Worm (Caenorhabditis elegans) whole organism, L4 larva: ENCODE results near the gene K09D9.14.

ENCODE experiments used
- F10B5.3 ChIP-seq: sonication (generic microtip); optimal IDR thresholded peaks from 2 replicates; lab custom pipeline; 2016; ENCODE audit warnings: mild to moderate bottlenecking, missing genetic modification characterization, missing compliant biosample characterization
- F49E8.2 ChIP-seq: sonication (generic microtip); optimal IDR thresholded peaks from 2 replicates; lab custom pipeline; 2016; ENCODE audit warnings: missing compliant biosample characterization, mild to moderate bottlenecking, missing genetic modification characterization, borderline replicate concordance
- T20F7.1 ChIP-seq: fragments of 200-800 bp; sonication (Bioruptor generic); optimal IDR thresholded peaks from 2 replicates; lab custom pipeline; 2018; ENCODE audit warnings: mild to moderate bottlenecking, missing genetic modification characterization, missing compliant biosample characterization
- T26A8.4 ChIP-seq: fragments of 200-800 bp; sonication (Bioruptor generic); IDR thresholded peaks from 2 replicates; pipeline ENCODE4 v1.3.6; 2022; ENCODE audit warnings: missing genetic modification characterization, missing compliant biosample characterization
- Y48G9A.11 ChIP-seq: fragments of 200-800 bp; sonication (Bioruptor generic); IDR thresholded peaks from 2 replicates; pipeline ENCODE4 v1.3.6; 2022; ENCODE audit warnings: missing genetic modification reagents, missing genetic modification characterization, missing compliant biosample characterization
- Y5F2A.4 ChIP-seq: fragments of 200-800 bp; sonication (Bioruptor generic); optimal IDR thresholded peaks from 2 replicates; lab custom pipeline; 2018; ENCODE audit warnings: mild to moderate bottlenecking, missing genetic modification characterization, missing compliant biosample characterization
- ZK546.5 ChIP-seq, 2 experiments: sonication (generic microtip); optimal IDR thresholded peaks; 2 replicates each; lab custom pipeline; 2017; ENCODE audit warnings: missing biosample characterization in 2 of 2, missing genetic modification characterization in 2 of 2
- aha-1 ChIP-seq: fragments of 150-350 bp; peaks from one replicate; lab custom pipeline; 2014; ENCODE audit warnings: missing biosample characterization, missing genetic modification characterization
- ceh-28 ChIP-seq: fragments of 150-350 bp; optimal IDR thresholded peaks from 2 replicates; lab custom pipeline; 2014; ENCODE audit warnings: missing biosample characterization, missing genetic modification reagents, missing genetic modification characterization
- ceh-32 ChIP-seq: sonication (generic microtip); optimal IDR thresholded peaks from 2 replicates; lab custom pipeline; 2016; ENCODE audit warnings: mild to moderate bottlenecking, missing genetic modification characterization, missing compliant biosample characterization; ENCODE audit not compliant: poor library complexity
- ces-1 ChIP-seq: fragments of 150-350 bp; sonication (generic microtip); optimal IDR thresholded peaks from 4 replicates; lab custom pipeline; 2014; ENCODE audit warnings: missing biosample characterization, missing genetic modification reagents, missing genetic modification characterization
- cey-2 ChIP-seq: sonication (generic microtip); optimal IDR thresholded peaks from 3 replicates; lab custom pipeline; 2017; ENCODE audit warnings: missing genetic modification characterization, mild to moderate bottlenecking, missing compliant biosample characterization, antibody characterized with exemption, borderline replicate concordance; ENCODE audit not compliant: insufficient read depth
- ctbp-1 ChIP-seq: fragments of 200-800 bp; sonication (Bioruptor generic); IDR thresholded peaks from 2 replicates; pipeline ENCODE4 v1.3.6; 2022; ENCODE audit warnings: missing genetic modification reagents, missing genetic modification characterization, missing compliant biosample characterization
- daf-12 ChIP-seq: fragments of 150-350 bp; optimal IDR thresholded peaks from 2 replicates; lab custom pipeline; 2014; ENCODE audit warnings: missing biosample characterization, missing genetic modification reagents, missing genetic modification characterization
- daf-16 ChIP-seq, 3 experiments: sonication (generic microtip); optimal IDR thresholded peaks; 2 replicates each; lab custom pipeline; 2016 to 2017; ENCODE audit warnings: missing genetic modification characterization in 3 of 3, missing genetic modification reagents in 3 of 3, mild to moderate bottlenecking in 2 of 3, missing compliant biosample characterization in 2 of 3, missing biosample characterization in 1 of 3, moderate library complexity in 1 of 3
- daf-8 ChIP-seq: fragments of 200-800 bp; sonication (Bioruptor generic); IDR thresholded peaks from 2 replicates; pipeline ENCODE4 v1.3.6; 2022; ENCODE audit warnings: missing genetic modification characterization, missing compliant biosample characterization
- dmd-6 ChIP-seq: fragments of 200-800 bp; sonication (Bioruptor generic); IDR thresholded peaks from 2 replicates; pipeline ENCODE4 v1.3.6; 2022; ENCODE audit warnings: missing genetic modification reagents, missing genetic modification characterization, missing compliant biosample characterization
- dmd-9 ChIP-seq: fragments of 200-800 bp; sonication (Bioruptor generic); IDR thresholded peaks from 2 replicates; pipeline ENCODE4 v1.3.6; 2022; ENCODE audit warnings: missing genetic modification reagents, missing genetic modification characterization, missing compliant biosample characterization
- dpl-1 ChIP-seq: fragments of 150-350 bp; optimal IDR thresholded peaks from 2 replicates; lab custom pipeline; 2014; ENCODE audit warnings: missing biosample characterization, missing genetic modification reagents, missing genetic modification characterization
- egl-43 ChIP-seq: fragments of 200-800 bp; sonication (Bioruptor generic); IDR thresholded peaks from 2 replicates; pipeline ENCODE4 v1.3.6; 2022; ENCODE audit warnings: missing genetic modification reagents, missing genetic modification characterization, missing compliant biosample characterization
- fos-1 ChIP-seq: fragments of 150-350 bp; optimal IDR thresholded peaks from 2 replicates; lab custom pipeline; 2014; ENCODE audit warnings: missing biosample characterization, missing genetic modification characterization
- hif-1 ChIP-seq, 2 experiments: sonication (generic microtip); optimal IDR thresholded peaks; 2 replicates each; lab custom pipeline; 2016 to 2017; ENCODE audit warnings: missing compliant biosample characterization in 2 of 2, missing genetic modification characterization in 2 of 2, missing genetic modification reagents in 2 of 2, missing genotype in 2 of 2, mild to moderate bottlenecking in 1 of 2
- hlh-30 ChIP-seq: sonication (generic microtip); optimal IDR thresholded peaks from 2 replicates; lab custom pipeline; 2017; ENCODE audit warnings: antibody characterized with exemption, mild to moderate bottlenecking, missing genetic modification characterization, missing compliant biosample characterization; ENCODE audit not compliant: insufficient read depth
- jun-1 ChIP-seq: fragments of 150-350 bp; optimal IDR thresholded peaks from 2 replicates; lab custom pipeline; 2014; ENCODE audit warnings: missing biosample characterization, missing genetic modification reagents, missing genetic modification characterization
- lin-15B ChIP-seq: fragments of 150-350 bp; sonication (generic microtip); optimal IDR thresholded peaks from 3 replicates; lab custom pipeline; 2014; ENCODE audit warnings: missing biosample characterization, missing genetic modification characterization
- lin-39 ChIP-seq: fragments of 150-350 bp; optimal IDR thresholded peaks from 2 replicates; lab custom pipeline; 2014; ENCODE audit warnings: missing biosample characterization, missing genetic modification reagents, missing genetic modification characterization
- lir-3 ChIP-seq: sonication (generic microtip); optimal IDR thresholded peaks from 2 replicates; lab custom pipeline; 2016; ENCODE audit warnings: mild to moderate bottlenecking, missing genetic modification characterization, missing compliant biosample characterization
- mdt-29 ChIP-seq: fragments of 200-800 bp; sonication (Bioruptor generic); IDR thresholded peaks from 2 replicates; pipeline ENCODE4 v1.3.6; 2022; ENCODE audit warnings: missing genetic modification reagents, missing genetic modification characterization, missing compliant biosample characterization
- mes-2 ChIP-seq: sonication (generic microtip); optimal IDR thresholded peaks from 2 replicates; lab custom pipeline; 2016; ENCODE audit warnings: missing genotype, mild to moderate bottlenecking, missing genetic modification characterization, missing compliant biosample characterization; ENCODE audit not compliant: poor library complexity, severe bottlenecking
- mxl-3 ChIP-seq: fragments of 200-800 bp; sonication (Bioruptor generic); optimal IDR thresholded peaks from 2 replicates; lab custom pipeline; 2018; ENCODE audit warnings: mild to moderate bottlenecking, missing genetic modification characterization, missing compliant biosample characterization
- nhr-102 ChIP-seq: sonication (generic microtip); optimal IDR thresholded peaks from 2 replicates; lab custom pipeline; 2016; ENCODE audit warnings: mild to moderate bottlenecking, missing genetic modification characterization, moderate library complexity, missing compliant biosample characterization
- nhr-111 ChIP-seq: fragments of 200-800 bp; sonication (Bioruptor generic); optimal IDR thresholded peaks from 2 replicates; lab custom pipeline; 2018; ENCODE audit warnings: mild to moderate bottlenecking, missing genetic modification characterization, missing compliant biosample characterization
- nhr-237 ChIP-seq: sonication (generic microtip); optimal IDR thresholded peaks from 2 replicates; lab custom pipeline; 2017; ENCODE audit warnings: missing biosample characterization, missing genetic modification characterization
- nhr-41 ChIP-seq: fragments of 200-800 bp; sonication (Bioruptor generic); IDR thresholded peaks from 2 replicates; pipeline ENCODE4 v1.3.6; 2022; ENCODE audit warnings: missing genetic modification reagents, missing genetic modification characterization, missing compliant biosample characterization
- nhr-42 ChIP-seq: fragments of 200-800 bp; sonication (Bioruptor generic); IDR thresholded peaks from 2 replicates; pipeline ENCODE4 v1.3.6; 2022; ENCODE audit warnings: missing genetic modification characterization, missing compliant biosample characterization
- nhr-6 ChIP-seq: fragments of 150-350 bp; optimal IDR thresholded peaks from 2 replicates; lab custom pipeline; 2014; ENCODE audit warnings: missing biosample characterization, missing genetic modification characterization
- php-3 ChIP-seq: fragments of 200-800 bp; sonication (Bioruptor generic); IDR thresholded peaks from 2 replicates; pipeline ENCODE4 v1.3.6; 2022; ENCODE audit warnings: missing genetic modification reagents, missing genetic modification characterization, missing compliant biosample characterization
- saeg-2 ChIP-seq: fragments of 200-800 bp; sonication (Bioruptor generic); IDR thresholded peaks from 2 replicates; pipeline ENCODE4 v1.3.6; 2022; ENCODE audit warnings: missing genetic modification reagents, missing genetic modification characterization, missing compliant biosample characterization
- sdz-12 ChIP-seq: fragments of 200-800 bp; sonication (Bioruptor generic); optimal IDR thresholded peaks from 2 replicates; lab custom pipeline; 2018; ENCODE audit warnings: mild to moderate bottlenecking, missing genetic modification characterization, missing compliant biosample characterization
- set-16 ChIP-seq: fragments of 200-800 bp; sonication (Bioruptor generic); IDR thresholded peaks from 2 replicates; pipeline ENCODE4 v1.3.6; 2022; ENCODE audit warnings: missing genetic modification reagents, missing genetic modification characterization, missing compliant biosample characterization
- skn-1 ChIP-seq: fragments of 150-350 bp; optimal IDR thresholded peaks from 2 replicates; lab custom pipeline; 2014; ENCODE audit warnings: missing biosample characterization, missing genetic modification characterization
- snpc-1.2 ChIP-seq: fragments of 200-800 bp; sonication (Bioruptor generic); IDR thresholded peaks from 2 replicates; pipeline ENCODE4 v1.3.6; 2022; ENCODE audit warnings: missing genetic modification reagents, missing genetic modification characterization, missing compliant biosample characterization
- tag-97 ChIP-seq: fragments of 200-800 bp; sonication (Bioruptor generic); IDR thresholded peaks from 2 replicates; pipeline ENCODE4 v1.3.6; 2022; ENCODE audit warnings: missing genetic modification characterization, missing compliant biosample characterization
- unc-130 ChIP-seq: sonication (generic microtip); optimal IDR thresholded peaks from 2 replicates; lab custom pipeline; 2016; ENCODE audit warnings: missing genetic modification reagents, missing genetic modification characterization, missing compliant biosample characterization
- zag-1 ChIP-seq: fragments of 150-350 bp; optimal IDR thresholded peaks from 2 replicates; lab custom pipeline; 2014; ENCODE audit warnings: missing biosample characterization, missing genetic modification characterization
- zfp-2 ChIP-seq: sonication (generic microtip); optimal IDR thresholded peaks from 2 replicates; lab custom pipeline; 2016; ENCODE audit warnings: mild to moderate bottlenecking, missing genetic modification characterization, missing compliant biosample characterization
- zip-2 ChIP-seq: fragments of 150-350 bp; optimal IDR thresholded peaks from 2 replicates; lab custom pipeline; 2014; ENCODE audit warnings: missing biosample characterization, missing genetic modification characterization
- ztf-11 ChIP-seq: fragments of 150-350 bp; optimal IDR thresholded peaks from 2 replicates; lab custom pipeline; 2014; ENCODE audit warnings: missing biosample characterization, missing genetic modification characterization
- ztf-7 ChIP-seq: fragments of 150-350 bp; optimal IDR thresholded peaks from 2 replicates; lab custom pipeline; 2014; ENCODE audit warnings: missing biosample characterization, missing genetic modification characterization

The K09D9.14 gene

DNA sequence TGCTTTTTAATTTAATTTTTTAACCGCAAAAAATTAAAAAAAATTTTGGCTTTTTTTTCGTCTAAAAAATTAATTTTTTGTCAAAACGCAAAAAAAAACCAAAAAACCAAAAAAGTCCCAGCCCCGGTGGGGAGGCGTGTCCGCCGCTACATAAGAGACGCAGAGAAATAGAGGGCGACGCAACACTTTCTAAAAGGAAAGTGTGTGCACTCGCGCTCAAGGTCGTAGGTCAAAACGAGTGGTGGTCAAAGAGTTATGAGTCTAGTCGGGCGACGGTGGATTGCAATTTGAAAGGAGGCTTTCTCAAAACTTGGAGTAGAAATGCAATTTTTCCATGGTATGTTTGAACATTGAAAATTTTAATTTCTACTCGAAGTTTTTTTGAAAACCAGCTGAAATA lies 17.1 kb downstream of the K09D9.14 start:
- TF ChIP-seq nhr-111: no peak
- no peak for TF ChIP-seq ZK546.5 (tag; optimal IDR thresholded peaks at IDR 0.05; lab: Kevin White, UChicago)
- no peak for TF ChIP-seq zip-2
- no peak for TF ChIP-seq daf-16 (GFP tag; optimal IDR thresholded peaks at IDR 0.05; lab: Kevin White, UChicago)
- no peak for TF ChIP-seq daf-16 (tag; optimal IDR thresholded peaks at IDR 0.05; lab: Kevin White, UChicago)
- no peak for TF ChIP-seq Y48G9A.11 (GFP tag; lab: Robert Waterston, UW)
- TF ChIP-seq F10B5.3: no peak
- no peak for TF ChIP-seq nhr-237 (tag; lab: Kevin White, UChicago)
- TF ChIP-seq cey-2: no peak
- no peak for TF ChIP-seq hif-1 (tag; optimal IDR thresholded peaks at IDR 0.05; lab: Kevin White, UChicago)
- no peak for TF ChIP-seq ztf-7 (tag; lab: Kevin White, UChicago)
- TF ChIP-seq unc-130 (GFP tag; lab: Kevin White, UChicago): no peak
- no peak for TF ChIP-seq lin-39 (tag; lab: Kevin White, UChicago)
- no peak for TF ChIP-seq ctbp-1 (GFP tag; lab: Robert Waterston, UW)
- TF ChIP-seq daf-12 (tag; lab: Kevin White, UChicago): no peak
- TF ChIP-seq fos-1 (tag; lab: Kevin White, UChicago): no peak
- no peak for TF ChIP-seq skn-1
- no peak for TF ChIP-seq daf-8 (GFP tag; lab: Robert Waterston, UW)
- no peak for TF ChIP-seq mxl-3 (GFP tag; lab: Kevin White, UChicago)
- TF ChIP-seq nhr-102: no peak

DNA sequence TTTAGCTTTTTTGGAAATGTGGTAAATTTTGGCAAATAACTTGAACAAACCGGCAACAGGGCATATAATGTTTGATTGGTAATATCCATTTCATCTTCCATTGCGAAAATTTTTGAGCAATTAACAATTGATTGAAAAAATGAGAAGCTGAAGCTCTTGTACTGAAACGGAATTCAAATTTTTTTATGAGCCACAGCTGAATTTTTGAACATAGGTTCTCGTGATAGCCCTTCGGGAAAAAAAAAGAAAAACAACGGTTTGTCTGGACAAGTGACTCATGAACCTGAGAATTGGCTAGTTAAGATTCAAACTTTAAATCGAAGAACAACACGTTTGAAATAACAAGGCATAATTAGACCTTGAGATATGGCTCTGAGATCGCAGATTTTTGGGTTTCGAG lies 25.8 kb downstream of the K09D9.14 start, which contains the start of gene srx-62:
srx-62 (minus strand) TSS at position 101 of the 400 bp plus-strand sequence.
- TF ChIP-seq aha-1 (tag; lab: Kevin White, UChicago) (no peak), dmd-6 (GFP tag; lab: Robert Waterston, UW) (no peak), snpc-1.2 (GFP tag; lab: Robert Waterston, UW) (no peak), sdz-12 (GFP tag; lab: Kevin White, UChicago) (no peak), jun-1 (no peak), ceh-32 (tag; lab: Kevin White, UChicago) (no peak), lir-3 (tag; lab: Kevin White, UChicago) (no peak), F49E8.2 (tag; lab: Kevin White, UChicago) (no peak), nhr-6 (tag; lab: Kevin White, UChicago) (no peak), egl-43 (GFP tag; lab: Robert Waterston, UW) (no peak), zfp-2 (tag; lab: Kevin White, UChicago) (no peak), Y48G9A.11 (GFP tag; lab: Robert Waterston, UW) (no peak), lin-39 (tag; lab: Kevin White, UChicago) (no peak), Y5F2A.4 (GFP tag; lab: Kevin White, UChicago) (no peak), T20F7.1 (GFP tag; lab: Kevin White, UChicago) (no peak), saeg-2 (GFP tag; lab: Robert Waterston, UW) (no peak), zag-1 (tag; lab: Kevin White, UChicago) (no peak), tag-97 (GFP tag; lab: Robert Waterston, UW) (no peak), zip-2 (no peak)

DNA sequence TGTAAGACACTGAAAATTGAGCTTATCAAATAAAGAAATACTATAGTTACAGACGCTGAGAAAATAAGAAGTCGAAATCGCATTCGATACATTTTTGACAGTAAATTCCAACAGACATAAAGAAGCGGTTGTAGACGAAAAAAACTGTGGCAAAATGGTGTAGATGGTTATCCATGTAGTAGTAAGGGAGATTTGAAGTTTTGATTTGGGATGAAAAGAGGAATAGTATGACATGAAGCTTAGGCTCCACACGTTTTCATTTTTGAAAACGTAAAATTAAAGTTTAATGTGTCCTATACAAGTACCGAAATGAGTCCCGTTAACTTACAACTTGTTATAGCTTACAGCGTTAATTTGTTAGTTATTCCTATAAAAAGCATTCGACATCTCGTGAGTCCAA lies 27.6 kb downstream of the K09D9.14 start, which contains the start of gene K09D9.9:
K09D9.9 (minus strand) TSS at position 101 of the 400 bp plus-strand sequence.
- TF ChIP-seq dpl-1 (GFP tag; lab: Kevin White, UChicago) (no peak), dmd-9 (GFP tag; lab: Robert Waterston, UW) (no peak), nhr-41 (no peak), set-16 (GFP tag; lab: Robert Waterston, UW) (no peak), lin-15B (tag; lab: Kevin White, UChicago) (no peak), ceh-28 (tag; lab: Kevin White, UChicago) (no peak), ztf-11 (tag; lab: Kevin White, UChicago) (no peak), zfp-2 (tag; lab: Kevin White, UChicago) (no peak), hif-1 (tag; optimal IDR thresholded peaks at IDR 0.05; lab: Kevin White, UChicago) (no peak), php-3 (GFP tag; lab: Robert Waterston, UW) (no peak), aha-1 (tag; lab: Kevin White, UChicago) (no peak), T26A8.4 (GFP tag; lab: Robert Waterston, UW) (no peak), hlh-30 (tag; lab: Kevin White, UChicago) (no peak), T20F7.1 (GFP tag; lab: Kevin White, UChicago) (no peak), nhr-42 (GFP tag; lab: Robert Waterston, UW) (no peak), F49E8.2 (tag; lab: Kevin White, UChicago) (no peak), nhr-111 (no peak), mes-2 (tag; lab: Kevin White, UChicago) (no peak), mdt-29 (GFP tag; lab: Robert Waterston, UW) (no peak), ces-1 (GFP tag; lab: Kevin White, UChicago) (no peak)
